Fruit fly (Drosophila melanogaster) whole organism, prepupa: ENCODE data around the gene Dup99B.

Source experiments
- Blimp-1 ChIP-seq: fragments of 200-800 bp; sonication (Bioruptor generic); optimal IDR thresholded peaks from 3 replicates; lab custom pipeline; 2017; ENCODE audit warnings: missing biosample characterization, missing genetic modification characterization, mild to moderate bottlenecking, moderate library complexity, missing genetic modification reagents
- CG11762 ChIP-seq: fragments of 200-800 bp; sonication (Bioruptor generic); optimal IDR thresholded peaks from 3 replicates; lab custom pipeline; 2016; ENCODE audit warnings: missing biosample characterization, missing genetic modification characterization; ENCODE audit not compliant: insufficient read depth
- CG11902 ChIP-seq: fragments of 200-800 bp; sonication (Bioruptor generic); optimal IDR thresholded peaks from 3 replicates; lab custom pipeline; 2016; ENCODE audit warnings: missing biosample characterization, missing genetic modification characterization
- CG15336 ChIP-seq: fragments of 200-800 bp; sonication (Bioruptor generic); IDR thresholded peaks from 2 replicates; pipeline ENCODE4 v1.3.6; 2022; ENCODE audit warnings: missing biosample characterization, missing genetic modification characterization
- CG1621 ChIP-seq: fragments of 200-800 bp; sonication (Bioruptor generic); optimal IDR thresholded peaks from 3 replicates; lab custom pipeline; 2018; ENCODE audit warnings: missing biosample characterization, mild to moderate bottlenecking, missing genetic modification characterization
- CG16779 ChIP-seq: fragments of 200-800 bp; sonication (Bioruptor generic); optimal IDR thresholded peaks from 3 replicates; lab custom pipeline; 2017; ENCODE audit warnings: missing biosample characterization, mild to moderate bottlenecking, missing genetic modification characterization
- CG3032 ChIP-seq: fragments of 200-800 bp; optimal IDR thresholded peaks from 2 replicates; lab custom pipeline; 2019; ENCODE audit warnings: missing biosample characterization, mild to moderate bottlenecking, missing genetic modification characterization, moderate library complexity
- CG31627 ChIP-seq: fragments of 200-800 bp; sonication (Bioruptor generic); optimal IDR thresholded peaks from 3 replicates; lab custom pipeline; 2016; ENCODE audit warnings: missing biosample characterization, missing genetic modification characterization
- CG32006 ChIP-seq: fragments of 200-800 bp; sonication (Bioruptor generic); optimal IDR thresholded peaks from 3 replicates; lab custom pipeline; 2017; ENCODE audit warnings: missing biosample characterization, mild to moderate bottlenecking, missing genetic modification characterization
- CG4318 ChIP-seq: fragments of 200-800 bp; sonication (Bioruptor generic); optimal IDR thresholded peaks from 3 replicates; lab custom pipeline; 2017; ENCODE audit warnings: missing biosample characterization, mild to moderate bottlenecking, missing genetic modification characterization
- CG6163 ChIP-seq: fragments of 200-800 bp; sonication (Bioruptor generic); IDR thresholded peaks from 3 replicates; pipeline ENCODE4 v1.3.6; 2022; ENCODE audit warnings: missing biosample characterization, missing genetic modification characterization
- CG6276 ChIP-seq: fragments of 200-800 bp; sonication (Bioruptor generic); optimal IDR thresholded peaks from 2 replicates; lab custom pipeline; 2017; ENCODE audit warnings: missing biosample characterization, mild to moderate bottlenecking, missing genetic modification characterization
- CG6792 ChIP-seq: fragments of 200-800 bp; sonication (Bioruptor generic); optimal IDR thresholded peaks from 3 replicates; lab custom pipeline; 2016; ENCODE audit warnings: missing biosample characterization, missing genetic modification characterization
- CG6808 ChIP-seq: fragments of 200-800 bp; sonication (Bioruptor generic); optimal IDR thresholded peaks from 3 replicates; lab custom pipeline; 2017; ENCODE audit warnings: missing biosample characterization, missing genetic modification characterization, mild to moderate bottlenecking, moderate library complexity, missing genetic modification reagents
- CG7368 ChIP-seq: fragments of 200-800 bp; sonication (Bioruptor generic); optimal IDR thresholded peaks from 3 replicates; lab custom pipeline; 2016; ENCODE audit warnings: missing biosample characterization, missing genetic modification characterization
- CG8119 ChIP-seq: fragments of 200-800 bp; sonication (Bioruptor generic); IDR thresholded peaks from 3 replicates; pipeline ENCODE4 v1.3.6; 2022; ENCODE audit warnings: missing biosample characterization, missing genetic modification characterization
- CG8632 ChIP-seq: fragments of 200-800 bp; sonication (Bioruptor generic); optimal IDR thresholded peaks from 3 replicates; lab custom pipeline; 2016; ENCODE audit warnings: missing biosample characterization, missing genetic modification characterization
- Eip75B ChIP-seq: fragments of 200-800 bp; sonication (Bioruptor generic); optimal IDR thresholded peaks from 3 replicates; lab custom pipeline; 2016; ENCODE audit warnings: missing biosample characterization, missing genetic modification characterization
- Eip78C ChIP-seq: fragments of 200-800 bp; sonication (Bioruptor generic); peaks from one replicate; lab custom pipeline; 2016; ENCODE audit warnings: missing biosample characterization, missing genetic modification characterization
- Ets21C ChIP-seq: fragments of 200-800 bp; sonication (Bioruptor generic); optimal IDR thresholded peaks from 3 replicates; lab custom pipeline; 2016; ENCODE audit warnings: missing biosample characterization, missing genetic modification characterization
- Ets96B ChIP-seq: fragments of 200-800 bp; optimal IDR thresholded peaks from 2 replicates; lab custom pipeline; 2019; ENCODE audit warnings: missing biosample characterization, mild to moderate bottlenecking, missing genetic modification characterization, moderate library complexity
- Gug ChIP-seq: fragments of 200-800 bp; sonication (Bioruptor generic); IDR thresholded peaks from 2 replicates; pipeline ENCODE4 v1.3.6; 2022; ENCODE audit warnings: missing biosample characterization, missing genetic modification characterization
- Hr39 ChIP-seq: fragments of 200-800 bp; sonication (Bioruptor generic); optimal IDR thresholded peaks from 2 replicates; lab custom pipeline; 2016; ENCODE audit warnings: missing biosample characterization, missing genetic modification characterization
- Hr4 ChIP-seq: fragments of 200-800 bp; sonication (Bioruptor generic); optimal IDR thresholded peaks from 3 replicates; lab custom pipeline; 2016; ENCODE audit warnings: missing biosample characterization, missing genetic modification characterization
- Lpt ChIP-seq: fragments of 200-800 bp; sonication (Bioruptor generic); optimal IDR thresholded peaks from 3 replicates; lab custom pipeline; 2016; ENCODE audit warnings: missing biosample characterization, missing genetic modification characterization
- Met ChIP-seq: fragments of 200-800 bp; sonication (Bioruptor generic); optimal IDR thresholded peaks from 3 replicates; lab custom pipeline; 2016; ENCODE audit warnings: missing biosample characterization, missing genetic modification characterization
- OdsH ChIP-seq: fragments of 200-800 bp; sonication (Bioruptor generic); optimal IDR thresholded peaks from 3 replicates; lab custom pipeline; 2016; ENCODE audit warnings: missing biosample characterization, missing genetic modification characterization
- achi ChIP-seq: fragments of 200-800 bp; sonication (Bioruptor generic); optimal IDR thresholded peaks from 3 replicates; lab custom pipeline; 2016; ENCODE audit warnings: missing biosample characterization, missing genetic modification characterization
- dac ChIP-seq: fragments of 200-800 bp; sonication (Bioruptor generic); optimal IDR thresholded peaks from 2 replicates; lab custom pipeline; 2017; ENCODE audit warnings: missing biosample characterization, mild to moderate bottlenecking, missing genetic modification characterization
- eg ChIP-seq: fragments of 200-800 bp; sonication (Bioruptor generic); IDR thresholded peaks from 3 replicates; pipeline ENCODE4 v1.3.6; 2022; ENCODE audit warnings: missing biosample characterization, missing genetic modification characterization
- fd59A ChIP-seq: fragments of 200-800 bp; sonication (Bioruptor generic); optimal IDR thresholded peaks from 2 replicates; lab custom pipeline; 2017; ENCODE audit warnings: missing biosample characterization, mild to moderate bottlenecking, missing genetic modification characterization, missing genetic modification reagents
- fkh ChIP-seq: fragments of 200-800 bp; sonication (Bioruptor generic); optimal IDR thresholded peaks from 3 replicates; lab custom pipeline; 2017; ENCODE audit warnings: missing biosample characterization, mild to moderate bottlenecking, missing genetic modification characterization, moderate library complexity
- net ChIP-seq: fragments of 200-800 bp; sonication (Bioruptor generic); optimal IDR thresholded peaks from 3 replicates; lab custom pipeline; 2016; ENCODE audit warnings: missing biosample characterization, missing genetic modification characterization
- pdm3 ChIP-seq: fragments of 200-800 bp; sonication (Bioruptor generic); optimal IDR thresholded peaks from 3 replicates; lab custom pipeline; 2016; ENCODE audit warnings: missing biosample characterization, missing genetic modification characterization
- salr ChIP-seq, 2 experiments: fragments of 200-800 bp; sonication (Bioruptor generic); optimal IDR thresholded peaks; 3 replicates each; lab custom pipeline; 2016 to 2018; ENCODE audit warnings: missing biosample characterization in 2 of 2, missing genetic modification characterization in 2 of 2, mild to moderate bottlenecking in 1 of 2
- spab ChIP-seq: fragments of 200-800 bp; sonication (Bioruptor generic); optimal IDR thresholded peaks from 2 replicates; lab custom pipeline; 2017; ENCODE audit warnings: missing biosample characterization, mild to moderate bottlenecking, missing genetic modification characterization, missing genetic modification reagents
- ss ChIP-seq, 2 experiments: fragments of 200-800 bp; sonication (Bioruptor generic); optimal IDR thresholded peaks; 2 replicates in 1 of 2; 3 replicates in 1 of 2; lab custom pipeline; 2017 to 2018; ENCODE audit warnings: mild to moderate bottlenecking in 2 of 2, missing biosample characterization in 2 of 2, missing genetic modification characterization in 2 of 2, moderate library complexity in 1 of 2
- svp ChIP-seq: fragments of 200-800 bp; sonication (Bioruptor generic); peaks from one replicate; lab custom pipeline; 2016; ENCODE audit warnings: missing biosample characterization, missing genetic modification characterization
- topi ChIP-seq: fragments of 200-800 bp; sonication (Bioruptor generic); optimal IDR thresholded peaks from 3 replicates; lab custom pipeline; 2016; ENCODE audit warnings: missing biosample characterization, missing genetic modification characterization

Gene Dup99B

DNA sequence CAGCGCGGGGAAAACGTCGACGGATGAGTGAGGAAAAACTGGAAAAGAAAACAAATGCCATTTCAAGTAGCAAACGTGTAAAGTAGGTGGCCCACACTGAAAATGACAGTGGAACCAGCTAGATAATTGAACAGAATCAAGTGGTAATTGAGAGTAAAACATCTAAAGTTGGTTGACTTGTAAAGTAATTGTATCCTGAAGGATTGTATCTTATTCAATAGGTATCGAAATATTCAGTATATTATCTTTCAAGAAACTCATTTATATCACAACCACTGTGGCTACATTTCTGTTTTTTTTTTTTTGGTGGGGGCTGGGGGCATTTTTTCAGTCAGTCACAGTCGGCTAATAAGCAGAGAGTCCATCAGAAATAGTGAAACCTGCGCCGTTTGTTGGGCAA, 16.0 kb downstream of the Dup99B start:
- TF ChIP-seq CG6808 (GFP tag; lab: Kevin White, UChicago), result no peak
- TF ChIP-seq CG8119, result peak; percentile 42; the same call in 1 of the 3 replicates
- peak; percentile 26 for TF ChIP-seq CG32006 (GFP tag; lab: Kevin White, UChicago)
- TF ChIP-seq Lpt, result no peak
- TF ChIP-seq Ets96B (tag; lab: Kevin White, UChicago), result no peak
- TF ChIP-seq fd59A, result no peak
- no peak for TF ChIP-seq dac (GFP tag; lab: Kevin White, UChicago)
- no peak for TF ChIP-seq Blimp-1 (GFP tag; lab: Kevin White, UChicago)
- no peak for TF ChIP-seq svp (GFP tag; lab: Kevin White, UChicago)
- no peak for TF ChIP-seq CG4318 (GFP tag; lab: Kevin White, UChicago)
- no peak for TF ChIP-seq Ets21C (GFP tag; lab: Kevin White, UChicago)
- TF ChIP-seq CG11762, result no peak
- TF ChIP-seq CG15336, result peak; percentile 47; the same call in 1 of the 2 replicates
- TF ChIP-seq Eip75B, result no peak
- TF ChIP-seq Gug (GFP tag; lab: Robert Waterston, UW), result no peak
- no peak for TF ChIP-seq CG8632 (GFP tag; lab: Kevin White, UChicago)
- TF ChIP-seq CG6276 (GFP tag; lab: Kevin White, UChicago), result no peak
- TF ChIP-seq achi, result no peak
- peak; percentile 68; the same call in 2 of the 3 replicates for TF ChIP-seq eg (GFP tag; lab: Robert Waterston, UW)
- peak; percentile 12 for TF ChIP-seq Hr4 (GFP tag; lab: Kevin White, UChicago)
- TF ChIP-seq CG31627 (GFP tag; lab: Kevin White, UChicago), result no peak
- no peak for TF ChIP-seq CG3032
- no peak for TF ChIP-seq CG6792 (GFP tag; lab: Kevin White, UChicago)
- no peak for TF ChIP-seq CG1621 (tag; lab: Kevin White, UChicago)
- TF ChIP-seq CG6163 (GFP tag; lab: Robert Waterston, UW), result no peak
- peak; percentile 15 for TF ChIP-seq Eip78C (GFP tag; lab: Kevin White, UChicago)

DNA sequence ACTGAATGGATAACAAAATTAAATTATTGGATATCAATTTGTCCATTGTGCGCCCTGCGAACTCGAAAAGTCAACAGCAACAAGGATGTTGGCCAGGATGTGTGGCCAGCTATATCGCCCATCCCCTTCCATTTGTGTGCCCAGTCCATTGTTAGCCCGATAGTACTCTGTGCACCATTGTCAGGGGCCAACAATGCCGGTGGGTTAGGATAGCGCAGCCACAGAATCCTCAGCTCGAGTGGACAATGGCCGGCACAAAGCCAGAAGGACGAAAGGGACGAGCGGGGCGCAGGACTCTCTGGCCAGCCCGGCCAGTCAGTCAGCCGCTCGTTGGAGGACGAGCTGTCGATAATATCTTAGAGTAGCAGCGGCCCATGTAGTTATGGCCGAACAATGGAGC, 17.3 kb downstream of the Dup99B start:
- TF ChIP-seq net (GFP tag; lab: Kevin White, UChicago), result no peak
- TF ChIP-seq ss (GFP tag; optimal IDR thresholded peaks at IDR 0.05; lab: Kevin White, UChicago), result no peak
- no peak for TF ChIP-seq topi
- no peak for TF ChIP-seq Ets21C (GFP tag; lab: Kevin White, UChicago)
- no peak for TF ChIP-seq Hr4 (GFP tag; lab: Kevin White, UChicago)
- no peak for TF ChIP-seq OdsH (GFP tag; lab: Kevin White, UChicago)
- TF ChIP-seq pdm3 (GFP tag; lab: Kevin White, UChicago), result no peak
- no peak for TF ChIP-seq Lpt
- no peak for TF ChIP-seq CG7368 (GFP tag; lab: Kevin White, UChicago)
- TF ChIP-seq, all 60 proteins: peak for 0

- no peak for TF ChIP-seq svp (GFP tag; lab: Kevin White, UChicago)
- no peak for TF ChIP-seq CG1621 (tag; lab: Kevin White, UChicago)
- no peak for TF ChIP-seq Blimp-1 (GFP tag; lab: Kevin White, UChicago)
- peak; percentile 8 for TF ChIP-seq Hr39
- TF ChIP-seq CG15336, result no peak
- no peak for TF ChIP-seq Ets21C (GFP tag; lab: Kevin White, UChicago)
Measured at dm6 chr3R:29696359-29696758, 18.8 kb downstream of the Dup99B start.

DNA sequence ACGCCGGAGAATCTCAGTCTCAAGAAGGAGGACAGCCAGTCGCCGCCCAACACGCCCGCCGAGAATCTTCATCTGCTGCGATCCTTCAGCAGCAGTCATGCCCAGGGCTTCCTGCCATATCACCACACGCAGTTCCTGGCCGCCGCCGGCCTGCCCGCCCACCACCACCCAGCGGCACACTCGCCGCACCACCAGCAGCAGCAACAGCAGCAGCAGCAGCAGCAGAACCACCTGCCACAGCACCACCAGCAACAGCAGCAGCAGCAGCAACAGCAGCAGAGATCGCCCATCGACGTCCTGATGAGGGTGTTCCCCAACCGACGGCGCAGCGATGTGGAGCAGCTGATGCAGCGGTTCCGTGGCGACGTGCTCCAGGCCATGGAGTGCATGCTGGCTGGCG, 19.4 kb downstream of the Dup99B start:
- TF ChIP-seq Met (GFP tag; lab: Kevin White, UChicago) (no peak), salr (GFP tag; optimal IDR thresholded peaks at IDR 0.05; lab: Kevin White, UChicago) (no peak), ss (GFP tag; optimal IDR thresholded peaks at IDR 0.05; lab: Kevin White, UChicago) (no peak), CG7368 (GFP tag; lab: Kevin White, UChicago) (no peak), spab (GFP tag; lab: Kevin White, UChicago) (no peak), fd59A (no peak), Hr4 (GFP tag; lab: Kevin White, UChicago) (no peak), CG4318 (GFP tag; lab: Kevin White, UChicago) (no peak), CG1621 (tag; lab: Kevin White, UChicago) (no peak), CG32006 (GFP tag; lab: Kevin White, UChicago) (no peak), CG16779 (tag; lab: Kevin White, UChicago) (no peak), fkh (GFP tag; lab: Kevin White, UChicago) (no peak), Hr39 (no peak), CG11902 (no peak)
- TF ChIP-seq, all 60 proteins: peak for 0
